Worm (Caenorhabditis elegans): ENCODE measurements around the gene F23F1.10.
A peak's percentile ranks its signal among the peaks of the same experiment; 100 is the strongest.

F23F1.10 gene

DNA sequence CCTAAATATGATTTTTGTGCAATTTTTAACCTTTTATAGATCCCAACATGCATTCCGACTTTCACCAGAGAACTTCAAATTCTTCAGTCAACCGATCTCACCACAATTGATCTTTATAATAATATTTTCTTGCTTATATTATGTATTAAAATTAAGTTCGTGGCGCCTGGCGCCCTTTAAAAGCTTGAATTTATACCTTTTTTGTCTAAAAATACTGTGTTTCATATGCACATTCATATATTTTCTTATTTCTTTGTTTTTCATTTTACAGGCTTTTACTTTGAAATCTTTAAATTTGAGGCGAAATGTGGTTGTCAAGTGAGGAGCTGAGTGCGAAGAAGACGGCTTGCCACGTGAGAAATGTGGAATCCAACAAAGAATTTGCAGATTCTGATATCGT, 3.0 kb upstream of the F23F1.10 start, which contains the start of gene rpoa-49:
rpoa-49 (plus strand) TSS at position 301 of the 400 bp plus-strand sequence.
- TF ChIP-seq daf-12 (tag; optimal IDR thresholded peaks at IDR 0.05): no peak
- TF ChIP-seq egl-5 (tag; optimal IDR thresholded peaks at IDR 0.05): no peak
- TF ChIP-seq fkh-10 (GFP tag; optimal IDR thresholded peaks at IDR 0.05): no peak
- TF ChIP-seq aly-2 (tag; optimal IDR thresholded peaks at IDR 0.05): no peak
- TF ChIP-seq tbx-2 (tag; optimal IDR thresholded peaks at IDR 0.05): no peak

DNA sequence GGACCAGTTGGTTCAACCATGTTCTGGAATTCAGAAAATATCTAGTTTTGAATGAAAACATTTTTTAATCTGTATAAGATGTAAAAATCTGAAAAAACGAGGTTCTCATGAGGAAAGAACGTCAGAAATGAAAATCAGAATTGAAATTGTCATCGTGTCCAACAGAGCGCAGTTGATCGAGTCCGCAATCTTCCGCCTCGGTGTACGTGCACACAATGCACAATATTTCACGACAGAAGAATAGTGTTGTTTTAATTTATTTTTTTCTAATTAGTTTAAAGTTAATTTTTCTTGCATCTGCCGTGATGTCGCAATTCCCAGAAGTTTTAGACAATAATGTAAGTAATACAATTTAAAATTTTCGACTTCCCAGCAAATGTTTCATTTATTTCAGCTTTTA, 1.9 kb upstream of the F23F1.10 start, which contains the start of gene nfyc-1:
nfyc-1 (plus strand) TSS at position 268 of the 400 bp plus-strand sequence.
- TF ChIP-seq hmg-11 (tag; optimal IDR thresholded peaks at IDR 0.05): peak; percentile 79
- peak; percentile 42 for TF ChIP-seq nhr-25 (tag; optimal IDR thresholded peaks at IDR 0.05)
- peak; percentile 84 for TF ChIP-seq pha-4 (tag; optimal IDR thresholded peaks at IDR 0.05)
- TF ChIP-seq fkh-2 (tag; optimal IDR thresholded peaks at IDR 0.05): no peak
- TF ChIP-seq nhr-12 (tag; optimal IDR thresholded peaks at IDR 0.05): no peak
- no peak for TF ChIP-seq ztf-11 (tag; optimal IDR thresholded peaks at IDR 0.05)
- TF ChIP-seq nfya-1 (tag; optimal IDR thresholded peaks at IDR 0.05; ENCODE audit: insufficient read depth): peak; percentile 65
- TF ChIP-seq lin-39 (tag; optimal IDR thresholded peaks at IDR 0.05): peak; percentile 65
- TF ChIP-seq snpc-4 (tag; optimal IDR thresholded peaks at IDR 0.05): peak; percentile 27
- no peak for TF ChIP-seq ama-1 (optimal IDR thresholded peaks at IDR 0.05)
- TF ChIP-seq mdl-1 (tag; optimal IDR thresholded peaks at IDR 0.05): no peak
- TF ChIP-seq tbx-2 (tag; optimal IDR thresholded peaks at IDR 0.05): no peak
- no peak for TF ChIP-seq elt-1 (tag; optimal IDR thresholded peaks at IDR 0.05)
- TF ChIP-seq nhr-23 (tag; optimal IDR thresholded peaks at IDR 0.05): peak; percentile 65
- peak; percentile 90 for TF ChIP-seq lin-15B (tag; optimal IDR thresholded peaks at IDR 0.05)
- no peak for TF ChIP-seq nhr-43 (tag; optimal IDR thresholded peaks at IDR 0.05; ENCODE audit: poor library complexity, severe bottlenecking)
- TF ChIP-seq eor-1 (tag; optimal IDR thresholded peaks at IDR 0.05): no peak
- TF ChIP-seq egl-5 (tag; optimal IDR thresholded peaks at IDR 0.05): peak; percentile 72
- TF ChIP-seq skn-1 (tag; optimal IDR thresholded peaks at IDR 0.05): peak; percentile 99
- TF ChIP-seq mml-1 (tag; optimal IDR thresholded peaks at IDR 0.05): no peak

DNA sequence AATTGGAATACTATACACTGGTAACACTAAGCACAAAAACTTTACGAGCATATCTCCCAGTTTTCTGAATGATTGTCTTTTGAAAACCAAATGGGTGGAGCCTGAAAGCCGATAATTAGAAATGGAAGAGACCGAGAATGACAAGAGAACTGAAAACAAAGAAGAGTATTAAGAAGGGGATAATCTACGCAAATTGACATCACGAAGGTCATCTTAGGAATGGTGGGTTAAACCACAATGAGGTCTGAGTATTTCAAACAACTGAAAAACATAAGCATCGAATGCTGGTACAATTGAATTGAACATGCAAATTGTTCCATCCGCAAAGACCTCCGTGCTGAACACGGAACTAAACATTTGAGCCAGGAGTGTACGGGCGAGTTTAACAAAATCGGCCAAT, 2.3 kb downstream of the F23F1.10 start, which contains the start of gene spp-24:
spp-24 (minus strand) TSS at position 101 of the 400 bp plus-strand sequence.
- TF ChIP-seq nhr-77 (tag; optimal IDR thresholded peaks at IDR 0.05): no peak
- no peak for TF ChIP-seq zag-1 (tag; optimal IDR thresholded peaks at IDR 0.05)
- TF ChIP-seq nhr-76 (tag; optimal IDR thresholded peaks at IDR 0.05): no peak
- no peak for TF ChIP-seq mdl-1 (tag; optimal IDR thresholded peaks at IDR 0.05)
- no peak for TF ChIP-seq elt-2 (tag; optimal IDR thresholded peaks at IDR 0.05)
- no peak for TF ChIP-seq aly-2 (tag; optimal IDR thresholded peaks at IDR 0.05)
- TF ChIP-seq sea-2 (GFP tag; optimal IDR thresholded peaks at IDR 0.05): no peak
- no peak for TF ChIP-seq ztf-4 (tag; optimal IDR thresholded peaks at IDR 0.05)
- TF ChIP-seq daf-12 (tag; optimal IDR thresholded peaks at IDR 0.05): no peak
- no peak for TF ChIP-seq fkh-10 (GFP tag; optimal IDR thresholded peaks at IDR 0.05)

ce11 chrII:37213-37612, 4.6 kb downstream of the F23F1.10 start, which contains the start of gene F23F1.6:
F23F1.6 (minus strand) TSS chrII:37313.
- TF ChIP-seq ceh-82 (tag; optimal IDR thresholded peaks at IDR 0.05) (no peak), pha-4 (tag; optimal IDR thresholded peaks at IDR 0.05) (no peak), aly-2 (tag; optimal IDR thresholded peaks at IDR 0.05) (no peak), nhr-23 (tag; optimal IDR thresholded peaks at IDR 0.05) (no peak), nhr-43 (tag; optimal IDR thresholded peaks at IDR 0.05; ENCODE audit: poor library complexity, severe bottlenecking) (no peak)

DNA sequence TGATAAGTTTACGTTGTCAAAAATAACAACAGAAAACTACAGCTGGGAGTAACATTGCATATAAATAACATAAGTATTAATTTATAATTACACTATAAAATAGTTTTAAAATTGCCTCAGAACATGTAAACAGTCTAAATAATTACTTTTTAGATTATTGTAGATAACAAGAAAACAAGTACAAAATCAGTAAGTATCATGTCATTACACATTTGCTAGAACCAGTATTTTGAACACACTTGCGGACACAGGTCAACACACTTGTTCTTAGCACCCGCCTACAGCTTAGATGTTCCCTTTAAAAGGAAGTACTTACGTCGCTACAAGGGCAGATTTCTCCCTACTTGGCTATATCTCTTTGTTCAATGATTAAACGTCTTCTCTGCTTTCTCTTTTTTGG, 7.9 kb downstream of the F23F1.10 start, which contains the start of gene F23F1.2:
F23F1.2 (plus strand) TSS at position 301 of the 400 bp plus-strand sequence.
- no peak for TF ChIP-seq nhr-28 (tag; optimal IDR thresholded peaks at IDR 0.05)
- TF ChIP-seq ceh-9 (tag; optimal IDR thresholded peaks at IDR 0.05): no peak
- TF ChIP-seq nhr-76 (tag; optimal IDR thresholded peaks at IDR 0.05): no peak
- no peak for TF ChIP-seq zag-1 (tag; optimal IDR thresholded peaks at IDR 0.05)
- no peak for TF ChIP-seq ZK546.5 (tag; optimal IDR thresholded peaks at IDR 0.05)
- no peak for TF ChIP-seq fkh-10 (GFP tag; optimal IDR thresholded peaks at IDR 0.05)

- TF ChIP-seq R02D3.7 (tag; optimal IDR thresholded peaks at IDR 0.05) (peak; percentile 58), ceh-28 (tag; optimal IDR thresholded peaks at IDR 0.05) (peak; percentile 44), ztf-11 (tag; optimal IDR thresholded peaks at IDR 0.05) (no peak), lin-15B (tag; optimal IDR thresholded peaks at IDR 0.05) (peak; percentile 38), lin-39 (tag; optimal IDR thresholded peaks at IDR 0.05) (peak; percentile 2), nfya-1 (tag; optimal IDR thresholded peaks at IDR 0.05; ENCODE audit: insufficient read depth) (peak; percentile 41), nhr-76 (tag; optimal IDR thresholded peaks at IDR 0.05) (no peak)
These were observed 10.3 kb downstream of the F23F1.10 start, which contains the start of the genes F23F1.5 and fbxc-54 for ce11 chrII:31521-31920. F23F1.5 (minus strand) TSS chrII:31584. fbxc-54 (plus strand) TSS chrII:31719.

Measured in whole organism, L3 larva.